Worm (Caenorhabditis elegans): ENCODE results near the gene pdfr-1.

Gene pdfr-1

DNA sequence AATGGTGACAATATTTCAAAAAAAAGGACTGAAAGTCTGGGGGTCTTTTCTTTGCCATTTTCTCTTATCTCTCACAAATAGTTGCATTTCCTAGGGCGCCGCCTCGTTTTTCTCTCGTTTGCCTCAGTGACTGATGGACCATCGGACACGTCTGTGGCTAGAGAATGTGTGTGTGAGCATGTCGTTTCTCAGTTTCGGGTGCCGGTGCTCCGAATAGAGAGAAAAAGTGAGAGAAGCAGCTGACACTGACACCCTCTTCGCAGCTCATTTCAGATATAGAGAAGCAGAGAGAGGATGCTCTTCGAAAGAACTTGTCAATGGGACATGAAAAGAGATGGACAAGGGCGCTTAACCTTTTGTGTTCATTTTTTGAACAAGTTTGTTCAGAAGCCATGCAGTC, 3.9 kb upstream of the pdfr-1 start:
- TF ChIP-seq nhr-237 (tag; optimal IDR thresholded peaks at IDR 0.05), result no peak
- no peak for TF ChIP-seq ama-1 (optimal IDR thresholded peaks at IDR 0.05)
- TF ChIP-seq nhr-23 (tag; optimal IDR thresholded peaks at IDR 0.05), result no peak
- TF ChIP-seq R02D3.7 (tag; optimal IDR thresholded peaks at IDR 0.05), result no peak
- no peak for TF ChIP-seq nhr-76 (tag; optimal IDR thresholded peaks at IDR 0.05)
- TF ChIP-seq nfya-1 (tag; optimal IDR thresholded peaks at IDR 0.05; ENCODE audit: insufficient read depth), result peak; percentile 55
- TF ChIP-seq lin-39 (tag; optimal IDR thresholded peaks at IDR 0.05), result peak; percentile 64
- TF ChIP-seq snpc-4 (tag; optimal IDR thresholded peaks at IDR 0.05), result peak; percentile 32
- peak; percentile 16 for TF ChIP-seq fkh-10 (GFP tag; optimal IDR thresholded peaks at IDR 0.05)
- TF ChIP-seq egl-5 (tag; optimal IDR thresholded peaks at IDR 0.05), result peak; percentile 0

DNA sequence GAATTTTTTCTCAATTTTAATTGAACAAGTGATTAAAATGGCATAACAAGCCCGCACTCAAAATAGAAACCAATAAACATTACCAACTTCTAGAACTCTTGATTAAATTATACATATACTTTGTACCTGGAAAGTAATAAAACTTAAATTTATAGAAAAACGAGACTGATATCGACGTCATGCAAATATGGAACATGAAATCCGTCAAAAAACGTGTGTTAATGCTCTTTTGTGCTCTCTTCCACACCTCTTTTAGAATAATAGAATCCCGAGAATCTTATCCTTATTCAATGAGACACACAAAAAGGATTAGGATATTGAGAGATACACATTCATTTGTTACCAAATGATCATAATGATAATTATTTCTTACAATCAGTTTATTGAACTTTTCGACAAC, 2.0 kb upstream of the pdfr-1 start:
- no peak for TF ChIP-seq tbx-2 (tag; optimal IDR thresholded peaks at IDR 0.05)
- TF ChIP-seq pha-4 (tag; optimal IDR thresholded peaks at IDR 0.05), result no peak
- no peak for TF ChIP-seq ceh-28 (tag; optimal IDR thresholded peaks at IDR 0.05)
- TF ChIP-seq nhr-77 (tag; optimal IDR thresholded peaks at IDR 0.05), result no peak
- TF ChIP-seq ceh-9 (tag; optimal IDR thresholded peaks at IDR 0.05), result no peak
- no peak for TF ChIP-seq nhr-25 (tag; optimal IDR thresholded peaks at IDR 0.05)
- no peak for TF ChIP-seq ZK546.5 (tag; optimal IDR thresholded peaks at IDR 0.05)
- no peak for TF ChIP-seq elt-2 (tag; optimal IDR thresholded peaks at IDR 0.05)
- TF ChIP-seq lin-39 (tag; optimal IDR thresholded peaks at IDR 0.05), result no peak
- TF ChIP-seq sea-2 (GFP tag; optimal IDR thresholded peaks at IDR 0.05), result no peak
- TF ChIP-seq nhr-76 (tag; optimal IDR thresholded peaks at IDR 0.05), result no peak
- no peak for TF ChIP-seq nhr-67 (tag; optimal IDR thresholded peaks at IDR 0.05)
- no peak for TF ChIP-seq skn-1 (tag; optimal IDR thresholded peaks at IDR 0.05)
- TF ChIP-seq pqm-1 (tag; optimal IDR thresholded peaks at IDR 0.05), result no peak
- TF ChIP-seq fkh-2 (tag; optimal IDR thresholded peaks at IDR 0.05), result no peak
- TF ChIP-seq nhr-43 (tag; optimal IDR thresholded peaks at IDR 0.05; ENCODE audit: poor library complexity, severe bottlenecking), result no peak
- no peak for TF ChIP-seq mml-1 (tag; optimal IDR thresholded peaks at IDR 0.05)
- TF ChIP-seq fkh-10 (GFP tag; optimal IDR thresholded peaks at IDR 0.05), result no peak
- no peak for TF ChIP-seq eor-1 (tag; optimal IDR thresholded peaks at IDR 0.05)

DNA sequence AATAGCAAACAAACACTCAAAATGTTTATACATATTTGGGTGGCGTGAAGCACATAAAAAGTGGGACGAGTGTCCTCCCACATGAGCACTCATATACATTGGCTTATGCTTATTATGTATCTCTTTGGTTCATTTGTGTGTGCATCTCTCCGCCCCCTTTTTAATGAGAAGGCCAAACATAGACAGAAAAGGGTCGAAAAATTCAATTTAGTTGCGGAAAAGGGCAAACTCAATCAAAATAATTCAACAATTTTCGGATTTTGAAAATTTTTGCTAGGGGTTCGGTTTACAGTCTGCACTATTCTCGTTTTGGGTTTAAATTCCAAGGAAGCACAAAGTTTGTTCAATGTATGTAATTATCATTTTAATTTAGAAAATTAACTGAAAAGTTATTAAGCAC, 4.3 kb downstream of the pdfr-1 start:
- TF ChIP-seq nhr-23 (tag; optimal IDR thresholded peaks at IDR 0.05) (no peak), nhr-11 (tag; optimal IDR thresholded peaks at IDR 0.05) (no peak), elt-2 (tag; optimal IDR thresholded peaks at IDR 0.05) (no peak), unc-62 (GFP tag; optimal IDR thresholded peaks at IDR 0.05) (no peak), lin-39 (tag; optimal IDR thresholded peaks at IDR 0.05) (no peak), fos-1 (tag; optimal IDR thresholded peaks at IDR 0.05) (no peak), egl-27 (tag; optimal IDR thresholded peaks at IDR 0.05) (no peak), nhr-12 (tag; optimal IDR thresholded peaks at IDR 0.05) (no peak), ceh-28 (tag; optimal IDR thresholded peaks at IDR 0.05) (no peak), zag-1 (tag; optimal IDR thresholded peaks at IDR 0.05) (no peak), ztf-11 (tag; optimal IDR thresholded peaks at IDR 0.05) (no peak), eor-1 (tag; optimal IDR thresholded peaks at IDR 0.05) (no peak), mml-1 (tag; optimal IDR thresholded peaks at IDR 0.05) (no peak), elt-1 (tag; optimal IDR thresholded peaks at IDR 0.05) (no peak)

DNA sequence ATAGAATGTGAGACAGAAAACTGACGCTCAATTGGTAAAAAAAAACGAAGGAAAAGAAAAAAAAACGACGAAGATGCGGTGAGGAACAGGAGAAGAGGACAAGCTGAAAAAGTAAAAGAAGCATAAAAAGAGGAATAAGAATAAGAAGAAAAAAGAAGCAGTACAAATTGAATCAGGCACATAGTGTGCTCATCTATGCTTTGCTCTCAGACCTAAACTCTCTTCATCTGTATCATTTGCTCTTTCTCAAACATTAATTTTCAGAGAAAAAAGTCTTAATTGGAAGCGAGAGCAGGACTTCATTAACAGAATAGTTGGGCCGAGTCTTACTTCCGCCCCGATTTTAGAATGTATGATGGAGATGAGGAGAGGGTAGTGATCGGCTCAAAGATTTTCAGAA, 5.0 kb downstream of the pdfr-1 start:
- TF ChIP-seq nhr-23 (tag; optimal IDR thresholded peaks at IDR 0.05), result no peak
- TF ChIP-seq fkh-10 (GFP tag; optimal IDR thresholded peaks at IDR 0.05), result peak; percentile 78
- no peak for TF ChIP-seq egl-27 (tag; optimal IDR thresholded peaks at IDR 0.05)
- TF ChIP-seq aly-2 (tag; optimal IDR thresholded peaks at IDR 0.05), result no peak
- TF ChIP-seq skn-1 (tag; optimal IDR thresholded peaks at IDR 0.05), result peak; percentile 7
- TF ChIP-seq nhr-237 (tag; optimal IDR thresholded peaks at IDR 0.05), result no peak
- no peak for TF ChIP-seq jun-1 (tag; optimal IDR thresholded peaks at IDR 0.05)
- no peak for TF ChIP-seq nhr-43 (tag; optimal IDR thresholded peaks at IDR 0.05; ENCODE audit: poor library complexity, severe bottlenecking)
- TF ChIP-seq nhr-67 (tag; optimal IDR thresholded peaks at IDR 0.05), result no peak
- TF ChIP-seq unc-62 (GFP tag; optimal IDR thresholded peaks at IDR 0.05), result no peak
- TF ChIP-seq eor-1 (tag; optimal IDR thresholded peaks at IDR 0.05), result no peak
- peak; percentile 14 for TF ChIP-seq nfya-1 (tag; optimal IDR thresholded peaks at IDR 0.05; ENCODE audit: insufficient read depth)
- TF ChIP-seq ceh-9 (tag; optimal IDR thresholded peaks at IDR 0.05), result no peak
- no peak for TF ChIP-seq daf-12 (tag; optimal IDR thresholded peaks at IDR 0.05)

Measured in whole organism, L3 larva.